Fruit fly (Drosophila melanogaster): ENCODE results near the gene CG33494.

Gene CG33494

dm6 chr3R:25462642-25463317 lies 32.2 kb downstream of the CG33494 start (continued):
- peak; percentile 3 for TF ChIP-seq CG15011 (GFP tag; optimal IDR thresholded peaks at IDR 0.05)
- TF ChIP-seq bcd (GFP tag; optimal IDR thresholded peaks at IDR 0.05): peak; percentile 32
- no peak for TF ChIP-seq so (GFP tag; IDR thresholded peaks at IDR 0.05)
- TF ChIP-seq PHDP (tag; optimal IDR thresholded peaks at IDR 0.05): peak; percentile 53
- no peak for TF ChIP-seq CG32767 (GFP tag; IDR thresholded peaks at IDR 0.05)
- TF ChIP-seq Abd-B (GFP tag; optimal IDR thresholded peaks at IDR 0.05): peak; percentile 13
- TF ChIP-seq nau (GFP tag; optimal IDR thresholded peaks at IDR 0.05): no peak
- TF ChIP-seq ttk (GFP tag; IDR thresholded peaks at IDR 0.05): no peak
- TF ChIP-seq cas (GFP tag; IDR thresholded peaks at IDR 0.05): no peak
- peak; percentile 61 for TF ChIP-seq Fer3 (tag; optimal IDR thresholded peaks at IDR 0.05)
- TF ChIP-seq CG12769 (tag; optimal IDR thresholded peaks at IDR 0.05): peak; percentile 40
- TF ChIP-seq CG12744 (GFP tag; optimal IDR thresholded peaks at IDR 0.05): no peak
- TF ChIP-seq pita (GFP tag; optimal IDR thresholded peaks at IDR 0.05): no peak
- TF ChIP-seq Ets97D (GFP tag; optimal IDR thresholded peaks at IDR 0.05): no peak

dm6 chr3R:25461666-25462065 lies 33.3 kb downstream of the CG33494 start:
- no peak for TF ChIP-seq al (GFP tag; IDR thresholded peaks at IDR 0.05)
- TF ChIP-seq CG17328 (GFP tag; IDR thresholded peaks at IDR 0.05): no peak
- no peak for TF ChIP-seq CG31365 (tag; optimal IDR thresholded peaks at IDR 0.05)
- no peak for TF ChIP-seq CG5953 (GFP tag; IDR thresholded peaks at IDR 0.05)
- no peak for TF ChIP-seq CG17829 (tag; optimal IDR thresholded peaks at IDR 0.05)
- TF ChIP-seq D19A (tag; optimal IDR thresholded peaks at IDR 0.05): peak; percentile 54
- TF ChIP-seq CG15011 (GFP tag; optimal IDR thresholded peaks at IDR 0.05): no peak
- no peak for TF ChIP-seq MBD-R2 (GFP tag; IDR thresholded peaks at IDR 0.05)
- peak; percentile 18 for TF ChIP-seq lbe (GFP tag; optimal IDR thresholded peaks at IDR 0.05)
- peak; percentile 60 for TF ChIP-seq Drgx (GFP tag; IDR thresholded peaks at IDR 0.05)
- TF ChIP-seq bsh (GFP tag; optimal IDR thresholded peaks at IDR 0.05): peak in 1 of 2 experiments; percentile 26

DNA sequence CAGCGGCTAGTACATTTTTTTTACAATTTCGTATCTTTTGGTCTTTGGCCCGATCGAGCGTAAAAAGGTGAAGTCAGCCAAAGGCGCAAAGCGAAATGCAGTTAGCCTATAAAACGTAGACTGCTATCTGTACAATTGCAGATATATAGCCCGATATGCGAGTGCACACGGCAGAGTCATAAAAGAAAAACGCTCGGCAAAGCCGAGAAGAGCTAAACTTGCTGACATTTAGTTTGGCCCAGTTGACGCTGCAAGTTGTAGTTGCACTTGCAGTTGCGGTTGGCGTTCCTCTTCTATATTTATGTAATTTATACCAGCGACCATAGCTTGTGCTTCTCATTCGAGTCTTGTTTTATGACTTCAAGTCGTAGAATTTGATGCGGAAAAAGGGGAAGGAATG lies 34.3 kb downstream of the CG33494 start:
- peak; percentile 17 for TF ChIP-seq Med (GFP tag)
- no peak for TF ChIP-seq CG11247 (GFP tag; IDR thresholded peaks at IDR 0.05)
- 0 out of 2 replicates have a peak, but pooled peaks have one; percentile 21 for TF ChIP-seq bbx (GFP tag; IDR thresholded peaks at IDR 0.05; ENCODE audit: partially characterized antibody)

- peak; percentile 20 for TF ChIP-seq CG4424 (GFP tag; optimal IDR thresholded peaks at IDR 0.05)
- TF ChIP-seq MTF-1 (GFP tag; optimal IDR thresholded peaks at IDR 0.05; ENCODE audit: borderline replicate concordance): no peak
- peak; percentile 19 for TF ChIP-seq CG8388 (GFP tag; optimal IDR thresholded peaks at IDR 0.05)
- TF ChIP-seq Dfd (GFP tag; optimal IDR thresholded peaks at IDR 0.05): no peak
- TF ChIP-seq CG1647 (GFP tag; optimal IDR thresholded peaks at IDR 0.05): no peak
- TF ChIP-seq gem (tag; optimal IDR thresholded peaks at IDR 0.05): peak; percentile 57
- TF ChIP-seq phol (tag; optimal IDR thresholded peaks at IDR 0.05): peak; percentile 33
- TF ChIP-seq Atf3 (GFP tag; optimal IDR thresholded peaks at IDR 0.05): no peak
- no peak for TF ChIP-seq ftz-f1 (GFP tag; optimal IDR thresholded peaks at IDR 0.05)
- TF ChIP-seq CG10959 (GFP tag; IDR thresholded peaks at IDR 0.05): no peak
- peak; percentile 24; the same call in 1 of the 3 replicates for TF ChIP-seq row (GFP tag; IDR thresholded peaks at IDR 0.05)
- no peak for TF ChIP-seq CG8944 (GFP tag; optimal IDR thresholded peaks at IDR 0.05)
- no peak for TF ChIP-seq CG12299 (tag; optimal IDR thresholded peaks at IDR 0.05)
- peak; percentile 12 for TF ChIP-seq Sox100B (GFP tag; optimal IDR thresholded peaks at IDR 0.05)
- peak; percentile 53; the same call in 1 of the 2 replicates for TF ChIP-seq CG31441 (GFP tag; IDR thresholded peaks at IDR 0.05)
- TF ChIP-seq stwl (tag; optimal IDR thresholded peaks at IDR 0.05): no peak
- TF ChIP-seq H15 (GFP tag; IDR thresholded peaks at IDR 0.05): no peak
- TF ChIP-seq Optix (GFP tag; IDR thresholded peaks at IDR 0.05): no peak
- no peak for TF ChIP-seq dimm (GFP tag; IDR thresholded peaks at IDR 0.05)
- TF ChIP-seq ken (GFP tag; IDR thresholded peaks at IDR 0.05): no peak
These were observed 35.7 kb downstream of the CG33494 start for dm6 chr3R:25459200-25459809.
